Fruit fly (Drosophila melanogaster): Measurements from ENCODE around the gene swm.
A peak's percentile ranks its signal among the peaks of the same experiment; 100 is the strongest.

Gene swm

DNA sequence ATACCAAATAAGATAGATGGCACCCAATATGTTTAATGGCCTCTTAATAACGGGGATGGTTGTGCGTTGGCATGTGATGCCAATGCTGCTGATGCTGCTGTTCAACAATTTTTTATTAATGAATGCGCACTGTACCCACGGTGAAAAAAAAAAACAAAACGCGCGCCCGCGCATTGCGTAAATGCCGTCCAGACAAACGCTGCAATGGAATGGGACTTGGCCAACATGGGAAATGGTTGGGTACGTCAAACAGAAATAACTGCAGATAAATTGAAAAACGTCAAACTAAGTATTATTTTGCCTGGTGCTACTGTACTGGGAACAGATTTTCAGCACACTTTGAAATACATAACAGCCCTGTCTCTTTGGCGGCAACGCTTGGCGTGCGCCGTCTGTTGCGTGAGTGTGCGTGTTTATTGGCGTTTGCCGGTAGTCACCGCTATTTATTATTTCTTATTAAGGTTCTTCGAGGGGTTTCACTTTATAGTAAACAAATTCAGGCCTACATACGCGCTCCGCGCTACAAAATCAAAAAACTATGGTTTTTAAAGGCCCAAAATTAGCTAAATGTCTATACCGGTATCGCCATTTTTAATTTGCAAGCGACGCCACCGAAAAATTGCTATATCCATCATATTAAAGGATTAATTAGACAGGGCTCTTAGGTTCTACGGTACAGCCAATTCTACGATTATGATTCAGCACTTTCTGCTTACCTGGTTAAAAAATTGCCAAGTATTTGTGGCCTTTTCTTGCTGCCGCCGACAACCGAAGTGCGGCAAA, 40.3 kb upstream of the swm start (continued):
- no peak for TF ChIP-seq CG11398 (GFP tag; optimal IDR thresholded peaks at IDR 0.05)
- TF ChIP-seq NC2α (GFP tag; optimal IDR thresholded peaks at IDR 0.05) = no peak
- TF ChIP-seq chn (GFP tag; optimal IDR thresholded peaks at IDR 0.05) = peak; percentile 39
- TF ChIP-seq nerfin-1 (tag; optimal IDR thresholded peaks at IDR 0.05) = peak; percentile 97
- TF ChIP-seq hkb (optimal IDR thresholded peaks at IDR 0.05) = no peak
- TF ChIP-seq hkb (GFP tag; IDR thresholded peaks at IDR 0.05) = peak; percentile 24; the same call in 1 of the 2 replicates
- no peak for TF ChIP-seq pzg (GFP tag; optimal IDR thresholded peaks at IDR 0.05)
- TF ChIP-seq dpn (GFP tag; optimal IDR thresholded peaks at IDR 0.05) = peak; percentile 17 to 38
- TF ChIP-seq trem (tag; optimal IDR thresholded peaks at IDR 0.05) = no peak
- 0 out of 3 replicates have a peak, but pooled peaks have one; percentile 35 for TF ChIP-seq CG11093 (GFP tag; IDR thresholded peaks at IDR 0.05)
- TF ChIP-seq Eip74EF (GFP tag; optimal IDR thresholded peaks at IDR 0.05) = no peak
- TF ChIP-seq maf-S (GFP tag; optimal IDR thresholded peaks at IDR 0.05) = no peak
- peak; percentile 56; the same call in 1 of the 2 replicates for TF ChIP-seq lmd (GFP tag; IDR thresholded peaks at IDR 0.05)
- peak; percentile 76 for TF ChIP-seq CG15479 (GFP tag; optimal IDR thresholded peaks at IDR 0.05)
- TF ChIP-seq shn (GFP tag; optimal IDR thresholded peaks at IDR 0.05) = no peak
- peak; percentile 15 for TF ChIP-seq HLHmδ (GFP tag; optimal IDR thresholded peaks at IDR 0.05)
- TF ChIP-seq Opbp (GFP tag; IDR thresholded peaks at IDR 0.05; ENCODE audit: partially characterized antibody) = no peak; the same call in 1 of the 3 replicates
- peak; percentile 56 for TF ChIP-seq CG14441 (GFP tag; IDR thresholded peaks at IDR 0.05)
- TF ChIP-seq CG34422 (GFP tag; IDR thresholded peaks at IDR 0.05) = peak; percentile 96; the same call in 2 of the 3 replicates
- 0 out of 3 replicates have a peak, but pooled peaks have one; percentile 29 for TF ChIP-seq hb (GFP tag; IDR thresholded peaks at IDR 0.05; ENCODE audit: partially characterized antibody)
- TF ChIP-seq CG14710 (tag; optimal IDR thresholded peaks at IDR 0.05) = no peak
- no peak for TF ChIP-seq CG30020 (tag; optimal IDR thresholded peaks at IDR 0.05)
- no peak for TF ChIP-seq Hey (tag; optimal IDR thresholded peaks at IDR 0.05)
- no peak for TF ChIP-seq sim (GFP tag; IDR thresholded peaks at IDR 0.05)
- peak; percentile 54; the same call in 2 of the 3 replicates for TF ChIP-seq dysf (GFP tag; IDR thresholded peaks at IDR 0.05)
- TF ChIP-seq so (GFP tag; IDR thresholded peaks at IDR 0.05) = no peak
- peak; percentile 32 for TF ChIP-seq CG18599 (GFP tag; optimal IDR thresholded peaks at IDR 0.05)
- no peak for TF ChIP-seq vnd (GFP tag; IDR thresholded peaks at IDR 0.05; ENCODE audit: partially characterized antibody)
- TF ChIP-seq CG12942 (GFP tag; optimal IDR thresholded peaks at IDR 0.05) = no peak
- peak; percentile 60 for TF ChIP-seq slbo (GFP tag; IDR thresholded peaks at IDR 0.05)
- TF ChIP-seq Hr51 (GFP tag; optimal IDR thresholded peaks at IDR 0.05) = peak in 1 of 2 experiments; percentile 20
- peak; percentile 44 for TF ChIP-seq gem (tag; optimal IDR thresholded peaks at IDR 0.05)
- TF ChIP-seq CG10147 (GFP tag; optimal IDR thresholded peaks at IDR 0.05) = no peak
- TF ChIP-seq CG10979 (tag; optimal IDR thresholded peaks at IDR 0.05) = peak; percentile 13
- TF ChIP-seq Optix (GFP tag; IDR thresholded peaks at IDR 0.05) = no peak
- TF ChIP-seq CG32767 (GFP tag; IDR thresholded peaks at IDR 0.05) = no peak
- TF ChIP-seq CG32772 (GFP tag; IDR thresholded peaks at IDR 0.05) = peak; percentile 36; the same call in 1 of the 2 replicates
- TF ChIP-seq CG6683 (GFP tag; optimal IDR thresholded peaks at IDR 0.05) = no peak
- TF ChIP-seq CG7372 (GFP tag; IDR thresholded peaks at IDR 0.05) = no peak
- peak; percentile 78 for TF ChIP-seq phol (tag; optimal IDR thresholded peaks at IDR 0.05)
- no peak for TF ChIP-seq CG1832 (GFP tag; optimal IDR thresholded peaks at IDR 0.05)
- TF ChIP-seq Gug (GFP tag; IDR thresholded peaks at IDR 0.05) = no peak
- TF ChIP-seq Pdp1 (GFP tag; optimal IDR thresholded peaks at IDR 0.05) = peak; percentile 22 to 51
- TF ChIP-seq Doc3 (GFP tag; IDR thresholded peaks at IDR 0.05; ENCODE audit: partially characterized antibody) = no peak
- no peak for TF ChIP-seq dimm (GFP tag; IDR thresholded peaks at IDR 0.05)
- TF ChIP-seq wor (GFP tag; IDR thresholded peaks at IDR 0.05) = no peak
- TF ChIP-seq gro (GFP tag; optimal IDR thresholded peaks at IDR 0.05) = peak; percentile 8
- TF ChIP-seq oc (tag; optimal IDR thresholded peaks at IDR 0.05) = no peak

Measured in whole organism, embryonic.